Fruit fly (Drosophila melanogaster) Kc167 (cell line): ENCODE results near the gene SF1.

Source experiments
- Sin3A ChIP-seq: fragments of >200 bp; optimal IDR thresholded peaks from 2 replicates; lab custom pipeline; 2018; ENCODE audit warnings: missing external identifiers
- h ChIP-seq: fragments of >200 bp; optimal IDR thresholded peaks from 3 replicates; lab custom pipeline; 2018; ENCODE audit warnings: missing external identifiers
- insv ChIP-seq: fragments of >200 bp; optimal IDR thresholded peaks from 3 replicates; lab custom pipeline; 2018; ENCODE audit warnings: missing external identifiers
- psq ChIP-seq: fragments of >200 bp; optimal IDR thresholded peaks from 2 replicates; lab custom pipeline; 2017; ENCODE audit warnings: missing external identifiers
- ttk ChIP-seq: sonication (Bioruptor generic); optimal IDR thresholded peaks from 2 replicates; lab custom pipeline; 2017; ENCODE audit warnings: missing external identifiers

- no peak for TF ChIP-seq insv (lab: Kevin White, UChicago)
- no peak for TF ChIP-seq h (lab: Kevin White, UChicago)
- TF ChIP-seq psq (lab: Kevin White, UChicago) = no peak
- TF ChIP-seq ttk (lab: Kevin White, UChicago) = no peak
- no peak for TF ChIP-seq Sin3A
Observed at dm6 chr3R:17550827-17551468, 10.7 kb downstream of the SF1 start.
